Fruit fly (Drosophila melanogaster): ENCODE data around the gene CG13725.

DNA sequence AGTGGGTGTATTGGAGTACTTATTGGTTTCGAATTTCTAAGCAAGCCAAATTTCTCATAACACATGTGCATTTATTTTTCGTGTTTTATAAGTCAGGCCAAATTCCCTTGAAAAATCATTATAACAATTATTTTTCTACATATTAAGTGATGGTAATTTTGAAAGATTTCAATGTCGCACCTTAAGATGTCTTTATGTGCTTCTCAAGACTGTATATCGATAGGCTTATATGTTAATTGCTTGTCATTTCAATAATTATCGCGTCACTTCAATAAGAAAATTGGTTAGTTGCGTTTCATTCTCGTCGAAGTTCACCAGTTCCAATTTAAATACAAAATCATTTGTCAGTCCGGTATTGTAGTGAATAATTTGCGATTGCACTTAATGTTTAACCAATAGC, 26.2 kb upstream of the CG13725 start, which contains the start of gene CG7692:
- TF ChIP-seq CG8478 (optimal IDR thresholded peaks at IDR 0.05) (no peak), CTCF (optimal IDR thresholded peaks at IDR 0.05) (no peak)

Measured in S2 (cell line).